Fruit fly (Drosophila melanogaster): ENCODE data around the gene CG7102.

dm6 chr2L:7849472-7849871, 37.8 kb downstream of the CG7102 start:
- no peak for TF ChIP-seq Met (GFP tag; optimal IDR thresholded peaks at IDR 0.05)
- TF ChIP-seq CG8319 (GFP tag; optimal IDR thresholded peaks at IDR 0.05) = no peak
- no peak for TF ChIP-seq ss (GFP tag; optimal IDR thresholded peaks at IDR 0.05)
- peak; percentile 37; the same call in 1 of the 3 replicates for TF ChIP-seq CG6163 (GFP tag; IDR thresholded peaks at IDR 0.05)
- TF ChIP-seq CG9139 (GFP tag; optimal IDR thresholded peaks at IDR 0.05) = no peak
- TF ChIP-seq CG7368 (GFP tag; optimal IDR thresholded peaks at IDR 0.05) = no peak
- TF ChIP-seq Hr4 (GFP tag; optimal IDR thresholded peaks at IDR 0.05) = no peak
- no peak for TF ChIP-seq CG6854 (GFP tag; optimal IDR thresholded peaks at IDR 0.05)
- no peak for TF ChIP-seq CG3032 (tag; optimal IDR thresholded peaks at IDR 0.05)
- no peak for TF ChIP-seq CG11294 (GFP tag; IDR thresholded peaks at IDR 0.05)

All from whole organism, prepupa.